Worm (Caenorhabditis elegans) whole organism, late embryonic: ENCODE results near the gene F07G6.8.

Experiments used
- K09A11.1 ChIP-seq: sonication (generic microtip); optimal IDR thresholded peaks from 2 replicates; lab custom pipeline; 2017; ENCODE audit warnings: antibody characterized with exemption, mild to moderate bottlenecking, missing genetic modification characterization, missing compliant biosample characterization; ENCODE audit not compliant: insufficient read depth
- ahr-1 ChIP-seq: sonication (generic microtip); optimal IDR thresholded peaks from 2 replicates; lab custom pipeline; 2016; ENCODE audit warnings: missing genetic modification characterization, missing compliant biosample characterization
- ceh-14 ChIP-seq: sonication (generic microtip); optimal IDR thresholded peaks from 2 replicates; lab custom pipeline; 2016; ENCODE audit warnings: missing genotype, missing genetic modification characterization, missing compliant biosample characterization
- ceh-22 ChIP-seq: sonication (generic microtip); optimal IDR thresholded peaks from 2 replicates; lab custom pipeline; 2017; ENCODE audit warnings: missing biosample characterization, missing genetic modification characterization
- dmd-4 ChIP-seq: sonication (generic microtip); optimal IDR thresholded peaks from 2 replicates; lab custom pipeline; 2016; ENCODE audit warnings: borderline replicate concordance, missing genetic modification characterization, missing compliant biosample characterization
- eyg-1 ChIP-seq: sonication (generic microtip); optimal IDR thresholded peaks from 2 replicates; lab custom pipeline; 2016; ENCODE audit warnings: missing genotype, missing genetic modification characterization, missing compliant biosample characterization
- hlh-30 ChIP-seq: sonication (generic microtip); optimal IDR thresholded peaks from 2 replicates; lab custom pipeline; 2017; ENCODE audit warnings: antibody characterized with exemption, missing genetic modification characterization, missing compliant biosample characterization; ENCODE audit not compliant: insufficient read depth
- hlh-8 ChIP-seq: sonication (generic microtip); optimal IDR thresholded peaks from 2 replicates; lab custom pipeline; 2016; ENCODE audit warnings: missing genotype, missing genetic modification characterization, missing compliant biosample characterization
- pha-4 ChIP-seq: fragments of 150-350 bp; optimal IDR thresholded peaks from 2 replicates; lab custom pipeline; 2018; ENCODE audit warnings: missing biosample characterization, missing genetic modification reagents, missing genetic modification characterization
- rnt-1 ChIP-seq: sonication (generic microtip); optimal IDR thresholded peaks from 2 replicates; lab custom pipeline; 2016; ENCODE audit warnings: missing genetic modification characterization, missing compliant biosample characterization
- tbx-2 ChIP-seq: sonication (generic microtip); optimal IDR thresholded peaks from 2 replicates; lab custom pipeline; 2016; ENCODE audit warnings: missing genetic modification characterization, missing compliant biosample characterization
- ztf-16 ChIP-seq: sonication (generic microtip); optimal IDR thresholded peaks from 2 replicates; lab custom pipeline; 2017; ENCODE audit warnings: missing genetic modification characterization, missing compliant biosample characterization

DNA sequence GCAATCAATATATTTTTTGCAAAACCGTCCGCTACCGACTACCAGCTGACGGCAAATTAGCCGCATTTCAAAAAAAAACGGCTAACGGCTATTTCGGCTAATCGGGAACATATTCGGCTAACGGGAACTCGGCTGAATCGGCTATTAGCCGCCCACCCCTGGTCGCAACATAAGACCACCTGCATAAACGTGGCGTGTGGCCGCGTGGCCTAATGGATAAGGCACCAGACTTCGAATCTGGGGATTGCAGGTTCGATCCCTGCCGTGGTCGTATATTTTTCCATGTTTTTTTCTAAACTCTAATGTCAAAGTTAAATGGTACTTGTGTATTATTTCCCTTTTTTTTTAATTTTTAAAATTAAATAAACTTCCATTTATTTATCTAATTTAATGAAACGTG, 21.8 kb downstream of the F07G6.8 start:
- TF ChIP-seq pha-4 (tag; lab: Kevin White, UChicago): no peak
- TF ChIP-seq dmd-4 (tag; lab: Kevin White, UChicago): no peak
- no peak for TF ChIP-seq hlh-30
- TF ChIP-seq hlh-8 (tag; lab: Kevin White, UChicago): no peak
- no peak for TF ChIP-seq eyg-1 (tag; lab: Kevin White, UChicago)
- no peak for TF ChIP-seq tbx-2
- no peak for TF ChIP-seq ztf-16 (tag; lab: Kevin White, UChicago)
- TF ChIP-seq rnt-1: no peak
- no peak for TF ChIP-seq ceh-22 (tag; lab: Kevin White, UChicago)
- TF ChIP-seq ceh-14: no peak
- TF ChIP-seq ahr-1 (tag; lab: Kevin White, UChicago): no peak
- TF ChIP-seq K09A11.1: no peak
